Worm (Caenorhabditis elegans): Measurements from ENCODE around the gene K03A11.6.

DNA sequence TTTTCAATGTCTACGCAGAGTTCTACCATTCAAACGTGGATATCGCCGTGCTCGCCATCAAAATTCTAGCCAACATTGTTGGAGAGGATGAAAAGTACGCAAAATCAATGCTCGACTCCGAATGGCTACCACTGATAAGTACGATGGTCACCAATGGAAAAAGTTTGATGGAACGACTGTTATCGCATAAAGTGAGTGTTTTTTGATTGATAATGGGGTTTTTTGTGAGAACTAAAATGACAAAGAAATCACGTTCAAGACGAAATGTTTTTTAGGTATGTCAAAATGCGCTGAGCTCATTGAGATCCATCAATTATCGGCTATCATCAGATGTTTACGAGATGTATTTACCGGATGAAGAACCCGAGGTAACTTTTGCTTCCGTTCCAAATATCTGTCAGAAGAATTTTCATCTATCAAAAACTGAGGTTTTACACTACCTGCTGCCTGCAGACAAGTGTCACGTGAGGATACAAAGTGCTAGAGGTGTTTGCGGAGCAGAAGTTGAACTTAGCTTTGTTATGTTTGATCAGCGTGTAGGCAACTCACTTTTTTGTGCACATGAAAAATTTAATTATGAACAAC lies 50.6 kb downstream of the K03A11.6 start:
- TF ChIP-seq W03F9.2 (tag; optimal IDR thresholded peaks at IDR 0.05) (no peak), dao-5 (tag; optimal IDR thresholded peaks at IDR 0.05) (no peak)
